Fruit fly (Drosophila melanogaster) S2 (cell line): ENCODE measurements around the gene CG14854.

Experiments used
- CG8478 ChIP-seq: fragments of >200 bp; optimal IDR thresholded peaks from 2 replicates; lab custom pipeline; 2018
- CTCF ChIP-seq, 2 experiments: fragments of >200 bp; optimal IDR thresholded peaks; 2 replicates each; lab custom pipeline; 2018

DNA sequence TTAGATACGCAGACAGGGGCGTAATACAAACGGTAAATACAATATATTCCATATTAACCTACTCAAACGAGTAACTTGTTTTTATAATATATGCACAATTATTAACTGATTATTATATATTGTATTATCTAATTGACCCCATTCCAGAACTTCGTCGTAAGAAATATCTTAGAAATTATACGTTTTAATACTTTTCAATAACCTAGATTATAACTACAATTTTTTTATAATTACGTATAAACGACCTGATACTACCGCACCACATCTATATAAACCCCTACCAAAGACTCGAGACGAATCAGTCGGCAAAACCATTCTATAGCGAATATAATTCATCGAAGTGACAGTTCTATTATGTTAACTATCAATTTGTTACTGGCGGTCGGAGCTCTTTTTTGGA, 39.1 kb downstream of the CG14854 start, which contains the start of gene Cyp313a1:
- no peak for TF ChIP-seq CG8478
- no peak for TF ChIP-seq CTCF (optimal IDR thresholded peaks at IDR 0.05; lab: Kevin White, UChicago)
